Fruit fly (Drosophila melanogaster) Kc167 (cell line): Measurements from ENCODE around the gene Eip93F.

ENCODE experiments used
- Myc ChIP-seq: fragments of >200 bp; optimal IDR thresholded peaks from 2 replicates; lab custom pipeline; 2017; ENCODE audit warnings: missing external identifiers
- Sin3A ChIP-seq: fragments of >200 bp; optimal IDR thresholded peaks from 2 replicates; lab custom pipeline; 2018; ENCODE audit warnings: missing external identifiers
- h ChIP-seq: fragments of >200 bp; optimal IDR thresholded peaks from 3 replicates; lab custom pipeline; 2018; ENCODE audit warnings: missing external identifiers
- insv ChIP-seq: fragments of >200 bp; optimal IDR thresholded peaks from 3 replicates; lab custom pipeline; 2018; ENCODE audit warnings: missing external identifiers
- psq ChIP-seq: fragments of >200 bp; optimal IDR thresholded peaks from 2 replicates; lab custom pipeline; 2017; ENCODE audit warnings: missing external identifiers
- ttk ChIP-seq: sonication (Bioruptor generic); optimal IDR thresholded peaks from 2 replicates; lab custom pipeline; 2017; ENCODE audit warnings: missing external identifiers

The Eip93F gene

dm6 chr3R:22053202-22053601 is 104.3 kb downstream of the Eip93F start:
- no peak for TF ChIP-seq psq (lab: Kevin White, UChicago)

dm6 chr3R:22053740-22054139 is 104.8 kb downstream of the Eip93F start:
- no peak for TF ChIP-seq ttk (lab: Kevin White, UChicago)
- TF ChIP-seq psq (lab: Kevin White, UChicago): no peak
- TF ChIP-seq Myc (lab: Kevin White, UChicago): no peak
- TF ChIP-seq insv: no peak
- TF ChIP-seq h (lab: Kevin White, UChicago): no peak
- no peak for TF ChIP-seq Sin3A (lab: Kevin White, UChicago)

- TF ChIP-seq Myc (lab: Kevin White, UChicago) (no peak), h (lab: Kevin White, UChicago) (no peak), psq (lab: Kevin White, UChicago) (no peak), insv (no peak), ttk (lab: Kevin White, UChicago) (no peak), Sin3A (lab: Kevin White, UChicago) (no peak)
Observed at dm6 chr3R:22057083-22057482, 108.2 kb downstream of the Eip93F start.
